Worm (Caenorhabditis elegans) whole organism, L3 larva: ENCODE measurements around the gene smrc-1.

Experiments
- R02D3.7 ChIP-seq: fragments of 150-350 bp; optimal IDR thresholded peaks from 2 replicates; lab custom pipeline; 2014; ENCODE audit warnings: missing biosample characterization, missing genetic modification characterization
- fkh-2 ChIP-seq: fragments of 150-350 bp; optimal IDR thresholded peaks from 2 replicates; lab custom pipeline; 2014; ENCODE audit warnings: missing biosample characterization, missing genetic modification reagents, missing genetic modification characterization
- jun-1 ChIP-seq: fragments of 150-350 bp; optimal IDR thresholded peaks from 2 replicates; lab custom pipeline; 2014; ENCODE audit warnings: missing biosample characterization, missing genetic modification reagents, missing genetic modification characterization
- lin-15B ChIP-seq: fragments of 150-350 bp; optimal IDR thresholded peaks from 2 replicates; lab custom pipeline; 2014; ENCODE audit warnings: missing biosample characterization, missing genetic modification characterization
- lin-39 ChIP-seq: fragments of 150-350 bp; optimal IDR thresholded peaks from 2 replicates; lab custom pipeline; 2018; ENCODE audit warnings: missing biosample characterization, missing genetic modification reagents, missing genetic modification characterization
- nhr-11 ChIP-seq: fragments of 150-350 bp; optimal IDR thresholded peaks from 2 replicates; lab custom pipeline; 2014; ENCODE audit warnings: missing biosample characterization, missing genetic modification characterization
- nhr-237 ChIP-seq: fragments of 150-350 bp; optimal IDR thresholded peaks from 2 replicates; lab custom pipeline; 2014; ENCODE audit warnings: missing biosample characterization, missing genetic modification characterization
- nhr-76 ChIP-seq: fragments of 150-350 bp; sonication (generic microtip); optimal IDR thresholded peaks from 5 replicates; lab custom pipeline; 2014; ENCODE audit warnings: missing biosample characterization, missing genetic modification characterization
- sea-2 ChIP-seq: fragments of 150-350 bp; sonication (generic microtip); optimal IDR thresholded peaks from 4 replicates; lab custom pipeline; 2014; ENCODE audit warnings: missing biosample characterization, missing genetic modification reagents, missing genetic modification characterization
- tbx-2 ChIP-seq: sonication (generic microtip); optimal IDR thresholded peaks from 2 replicates; lab custom pipeline; 2016; ENCODE audit warnings: mild to moderate bottlenecking, missing genetic modification characterization, missing compliant biosample characterization
- unc-62 ChIP-seq: fragments of 150-350 bp; sonication (generic microtip); optimal IDR thresholded peaks from 4 replicates; lab custom pipeline; 2014; ENCODE audit warnings: missing biosample characterization, missing genetic modification reagents, missing genetic modification characterization

DNA sequence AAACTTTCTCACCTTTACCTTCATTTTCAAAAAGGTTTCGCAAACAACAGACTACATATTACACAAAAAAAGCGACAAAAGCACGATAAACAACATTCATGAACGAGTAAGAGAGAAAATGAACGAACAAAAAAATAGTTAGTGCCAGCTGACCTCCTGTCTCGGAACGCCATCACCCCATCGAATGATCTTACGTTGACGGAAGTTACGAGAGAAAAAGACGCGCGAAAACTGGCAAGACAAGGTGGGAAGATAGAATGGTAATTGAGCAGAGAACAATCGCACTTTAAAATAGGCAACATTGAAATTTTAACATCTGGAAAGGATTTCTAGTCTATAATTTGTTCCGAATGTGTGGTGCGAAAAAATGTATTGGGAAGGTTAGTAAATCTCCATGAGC lies 29.5 kb downstream of the smrc-1 start:
- TF ChIP-seq jun-1 (tag; lab: Kevin White, UChicago) (no peak), nhr-237 (tag; lab: Kevin White, UChicago) (no peak), lin-39 (tag; lab: Kevin White, UChicago) (no peak), R02D3.7 (no peak), unc-62 (GFP tag; lab: Kevin White, UChicago) (no peak), tbx-2 (tag; lab: Kevin White, UChicago) (no peak), fkh-2 (tag; lab: Kevin White, UChicago) (no peak), nhr-11 (tag; lab: Kevin White, UChicago) (no peak), lin-15B (tag; lab: Kevin White, UChicago) (no peak), nhr-76 (no peak), sea-2 (GFP tag; lab: Kevin White, UChicago) (no peak)
